Worm (Caenorhabditis elegans) whole organism, mixed stage, embryonic: ENCODE measurements around the gene K07D4.6.

ENCODE experiments used
- hlh-1 ChIP-seq: fragments of 150-350 bp; optimal IDR thresholded peaks from 2 replicates; lab custom pipeline; 2014; ENCODE audit warnings: missing biosample characterization, missing genetic modification reagents, missing genetic modification characterization
- nhr-76 ChIP-seq: sonication (generic microtip); optimal IDR thresholded peaks from 2 replicates; lab custom pipeline; 2017; ENCODE audit warnings: missing biosample characterization, missing genetic modification characterization

DNA sequence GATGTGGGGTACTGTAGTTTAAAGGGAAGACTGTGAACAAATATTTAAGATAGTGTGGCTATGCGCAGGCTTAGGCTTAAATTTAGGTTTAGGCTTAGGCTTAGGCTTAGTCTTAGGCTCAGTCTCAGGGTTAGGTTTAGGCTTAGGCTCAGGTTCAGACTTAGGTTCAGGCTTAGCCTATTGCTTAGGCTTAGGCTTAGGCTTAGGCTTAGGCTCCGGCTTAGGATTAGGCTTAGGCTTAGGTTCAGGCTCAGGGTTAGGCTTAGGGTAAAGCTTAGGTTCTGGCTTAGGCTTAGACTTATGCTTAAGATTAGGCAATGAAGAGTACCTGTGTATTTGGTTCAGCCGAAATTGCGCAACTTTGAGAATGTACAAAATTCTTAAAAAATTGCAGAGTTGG is 34.3 kb downstream of the K07D4.6 start:
- TF ChIP-seq hlh-1 (tag; lab: Kevin White, UChicago) (no peak), nhr-76 (no peak)
